Worm (Caenorhabditis elegans): ENCODE measurements around the gene tra-3.
A peak's percentile ranks its signal among the peaks of the same experiment; 100 is the strongest.

DNA sequence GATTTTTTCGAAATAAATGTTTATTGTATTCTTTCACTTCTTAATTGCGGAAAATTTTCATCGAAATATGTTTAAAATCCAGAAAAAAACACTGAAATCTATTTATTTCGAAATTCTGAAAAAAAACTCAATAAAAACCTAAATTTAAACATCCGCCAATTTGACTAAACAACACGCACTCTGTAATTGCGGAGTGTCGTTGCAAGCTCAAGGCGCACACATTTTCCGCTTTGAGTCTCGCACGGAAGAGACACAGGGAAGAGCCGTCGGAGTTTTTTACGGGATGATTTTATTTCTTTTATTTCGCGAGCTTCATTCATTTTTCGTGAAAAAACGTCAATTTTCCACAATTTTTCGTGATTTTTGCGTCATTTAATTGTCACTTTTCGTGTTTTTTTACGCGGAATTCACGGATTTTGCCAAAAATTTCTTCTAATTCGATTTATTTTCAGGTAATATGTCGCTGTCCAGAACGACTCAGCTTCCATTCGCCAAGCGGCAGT is 20.1 kb upstream of the tra-3 start, which contains the start of gene dld-1:
- peak; percentile 72 for TF ChIP-seq aly-2 (tag; optimal IDR thresholded peaks at IDR 0.05)
- TF ChIP-seq nhr-43 (tag; optimal IDR thresholded peaks at IDR 0.05; ENCODE audit: poor library complexity, severe bottlenecking) = peak; percentile 89
- TF ChIP-seq ceh-82 (tag; optimal IDR thresholded peaks at IDR 0.05) = peak; percentile 94
- TF ChIP-seq pqm-1 (tag; optimal IDR thresholded peaks at IDR 0.05) = peak; percentile 86
- peak; percentile 97 for TF ChIP-seq nhr-25 (tag; optimal IDR thresholded peaks at IDR 0.05)
- no peak for TF ChIP-seq unc-39 (tag; optimal IDR thresholded peaks at IDR 0.05)

Measured in whole organism, L3 larva.